Worm (Caenorhabditis elegans): ENCODE data around the gene pdha-1.

pdha-1 gene

ce11 chrII:8039416-8039815, 26.7 kb upstream of the pdha-1 start, which contains the start of the genes ubh-4 and algn-6 (continued):
- TF ChIP-seq xbp-1 (tag; optimal IDR thresholded peaks at IDR 0.05) (peak; percentile 63), unc-62 (GFP tag; optimal IDR thresholded peaks at IDR 0.05) (no peak), nhr-85 (tag) (peak; percentile 75), sup-37 (GFP tag; optimal IDR thresholded peaks at IDR 0.05) (no peak), lsy-2 (tag; optimal IDR thresholded peaks at IDR 0.05) (peak; percentile 81 to 96), skn-1 (tag; optimal IDR thresholded peaks at IDR 0.05) (peak; percentile 31), mab-9 (GFP tag; IDR thresholded peaks at IDR 0.05) (no peak), lin-13 (GFP tag; optimal IDR thresholded peaks at IDR 0.05) (no peak), nhr-90 (tag; optimal IDR thresholded peaks at IDR 0.05; ENCODE audit: poor library complexity) (peak; percentile 53), sox-4 (tag; optimal IDR thresholded peaks at IDR 0.05) (no peak), nhr-76 (tag; optimal IDR thresholded peaks at IDR 0.05) (no peak), isw-1 (GFP tag; IDR thresholded peaks at IDR 0.05) (peak; percentile 34), nhr-20 (tag; optimal IDR thresholded peaks at IDR 0.05) (peak; percentile 72), egl-13 (tag; optimal IDR thresholded peaks at IDR 0.05) (peak; percentile 13), C16A3.4 (tag; optimal IDR thresholded peaks at IDR 0.05) (peak; percentile 82), lin-15B (tag; optimal IDR thresholded peaks at IDR 0.05) (peak; percentile 83), tbx-2 (tag; optimal IDR thresholded peaks at IDR 0.05) (peak; percentile 53), aha-1 (tag; optimal IDR thresholded peaks at IDR 0.05) (no peak), ama-1 (optimal IDR thresholded peaks at IDR 0.05) (no peak), ceh-82 (tag; optimal IDR thresholded peaks at IDR 0.05) (no peak), elt-2 (tag; optimal IDR thresholded peaks at IDR 0.05) (no peak), mdl-1 (tag; optimal IDR thresholded peaks at IDR 0.05) (peak in 1 of 2 experiments; percentile 17), dpl-1 (GFP tag; optimal IDR thresholded peaks at IDR 0.05) (peak; percentile 57 to 74 (median 63)), lin-35 (GFP tag; optimal IDR thresholded peaks at IDR 0.05) (peak; percentile 62 to 80), nhr-19 (GFP tag; conservative IDR thresholded peaks at IDR 0.05) (peak; percentile 50)

ce11 chrII:8041642-8042041, 24.4 kb upstream of the pdha-1 start:
- no peak for TF ChIP-seq dsc-1 (tag; optimal IDR thresholded peaks at IDR 0.05)
- no peak for TF ChIP-seq sox-4 (tag; optimal IDR thresholded peaks at IDR 0.05)
- no peak for TF ChIP-seq unc-130 (tag; optimal IDR thresholded peaks at IDR 0.05)
- TF ChIP-seq mdl-1 (tag; optimal IDR thresholded peaks at IDR 0.05) = no peak
- peak; percentile 54 for TF ChIP-seq nhr-85 (tag)
- TF ChIP-seq efl-3 (GFP tag; optimal IDR thresholded peaks at IDR 0.05) = no peak
- no peak for TF ChIP-seq zag-1 (tag; optimal IDR thresholded peaks at IDR 0.05)
- TF ChIP-seq lin-14 (GFP tag; optimal IDR thresholded peaks at IDR 0.05) = peak; percentile 30
- peak; percentile 21 for TF ChIP-seq skn-1 (tag; optimal IDR thresholded peaks at IDR 0.05)
- TF ChIP-seq mep-1 (tag; optimal IDR thresholded peaks at IDR 0.05) = no peak
- no peak for TF ChIP-seq pax-3 (tag; optimal IDR thresholded peaks at IDR 0.05)
- TF ChIP-seq ets-5 (GFP tag; IDR thresholded peaks at IDR 0.05) = no peak
- no peak; the same call in 1 of the 2 replicates for TF ChIP-seq isw-1 (GFP tag; IDR thresholded peaks at IDR 0.05)
- no peak for TF ChIP-seq tlp-1 (tag; optimal IDR thresholded peaks at IDR 0.05)
- TF ChIP-seq elt-3 (tag; optimal IDR thresholded peaks at IDR 0.05) = no peak
- no peak for TF ChIP-seq C34B4.2 (tag; optimal IDR thresholded peaks at IDR 0.05)
- TF ChIP-seq unc-62 (GFP tag; optimal IDR thresholded peaks at IDR 0.05) = no peak
- no peak for TF ChIP-seq nhr-28 (tag; optimal IDR thresholded peaks at IDR 0.05)
- no peak for TF ChIP-seq egl-27 (tag; optimal IDR thresholded peaks at IDR 0.05)
- no peak for TF ChIP-seq ceh-90 (tag; optimal IDR thresholded peaks at IDR 0.05)
- TF ChIP-seq lir-3 (tag; optimal IDR thresholded peaks at IDR 0.05; ENCODE audit: poor library complexity) = peak; percentile 42
- peak; percentile 48 for TF ChIP-seq swsn-7 (tag; optimal IDR thresholded peaks at IDR 0.05)
- peak; percentile 13 for TF ChIP-seq rnt-1 (tag; optimal IDR thresholded peaks at IDR 0.05)
- TF ChIP-seq hpl-2 (GFP tag; optimal IDR thresholded peaks at IDR 0.05) = no peak
- no peak for TF ChIP-seq grh-1 (GFP tag; IDR thresholded peaks at IDR 0.05)
- no peak for TF ChIP-seq nhr-11 (tag; optimal IDR thresholded peaks at IDR 0.05)
- TF ChIP-seq nhr-71 (tag; optimal IDR thresholded peaks at IDR 0.05) = peak; percentile 36
- no peak for TF ChIP-seq ztf-4 (tag; optimal IDR thresholded peaks at IDR 0.05)
- no peak for TF ChIP-seq jun-1 (tag; optimal IDR thresholded peaks at IDR 0.05)
- no peak for TF ChIP-seq alr-1 (tag; optimal IDR thresholded peaks at IDR 0.05; ENCODE audit: borderline replicate concordance)
- no peak for TF ChIP-seq ces-1 (GFP tag; optimal IDR thresholded peaks at IDR 0.05)
- TF ChIP-seq fos-1 (tag; optimal IDR thresholded peaks at IDR 0.05) = no peak
- no peak for TF ChIP-seq lin-39 (tag; optimal IDR thresholded peaks at IDR 0.05)
- TF ChIP-seq nhr-237 (tag; optimal IDR thresholded peaks at IDR 0.05) = no peak

All from whole organism, L1 larva.